Worm (Caenorhabditis elegans) whole organism, L1 larva: ENCODE results near the gene str-200.

Experiments used
- C04F5.9 ChIP-seq: sonication (generic microtip); optimal IDR thresholded peaks from 2 replicates; lab custom pipeline; 2016; ENCODE audit warnings: missing genetic modification characterization, missing compliant biosample characterization
- Y116A8C.19 ChIP-seq: sonication (generic microtip); optimal IDR thresholded peaks from 2 replicates; lab custom pipeline; 2016; ENCODE audit warnings: missing compliant biosample characterization, missing genetic modification characterization, borderline replicate concordance
- aly-2 ChIP-seq: fragments of 150-350 bp; optimal IDR thresholded peaks from 2 replicates; lab custom pipeline; 2014; ENCODE audit warnings: missing biosample characterization, missing genetic modification characterization
- ceh-8 ChIP-seq: fragments of 200-800 bp; sonication (Bioruptor generic); optimal IDR thresholded peaks from 2 replicates; lab custom pipeline; 2018; ENCODE audit warnings: mild to moderate bottlenecking, missing genetic modification characterization, moderate library complexity, missing compliant biosample characterization
- ceh-88 ChIP-seq: fragments of 200-800 bp; sonication (Bioruptor generic); IDR thresholded peaks from 2 replicates; pipeline ENCODE4 v1.3.6; 2022; ENCODE audit warnings: missing genetic modification characterization, missing compliant biosample characterization
- ces-1 ChIP-seq: fragments of 150-350 bp; optimal IDR thresholded peaks from 2 replicates; lab custom pipeline; 2014; ENCODE audit warnings: missing biosample characterization, missing genetic modification reagents, missing genetic modification characterization
- dpl-1 ChIP-seq, 3 experiments: fragments of 150-350 bp in 2 of 3; sonication (generic microtip) in 1 of 3; optimal IDR thresholded peaks; 2 replicates each; lab custom pipeline; 2014 to 2017; ENCODE audit warnings: missing biosample characterization in 3 of 3, missing genetic modification characterization in 3 of 3, missing genetic modification reagents in 3 of 3
- dsc-1 ChIP-seq: sonication (generic microtip); optimal IDR thresholded peaks from 2 replicates; lab custom pipeline; 2016; ENCODE audit warnings: mild to moderate bottlenecking, missing genetic modification characterization, missing compliant biosample characterization
- efl-1 ChIP-seq, 4 experiments: fragments of 150-350 bp; optimal IDR thresholded peaks in 3 of 4; peaks in 1 of 4; 1 replicate in 1 of 4; 2 replicates in 3 of 4; lab custom pipeline; 2014; ENCODE audit warnings: missing biosample characterization in 2 of 4, missing genetic modification characterization in 2 of 4, missing genetic modification reagents in 2 of 4
- efl-3 ChIP-seq: fragments of 200-800 bp; sonication (Bioruptor generic); optimal IDR thresholded peaks from 2 replicates; lab custom pipeline; 2018; ENCODE audit warnings: mild to moderate bottlenecking, missing genetic modification characterization, missing compliant biosample characterization
- egl-27 ChIP-seq, 2 experiments: fragments of 150-350 bp in 1 of 2; sonication (generic microtip); optimal IDR thresholded peaks; 3 replicates each; lab custom pipeline; 2017 to 2018; ENCODE audit warnings: missing biosample characterization in 2 of 2, missing genetic modification characterization in 2 of 2, missing genetic modification reagents in 2 of 2
- elt-2 ChIP-seq: sonication (generic microtip); optimal IDR thresholded peaks from 2 replicates; lab custom pipeline; 2016; ENCODE audit warnings: missing genetic modification characterization, mild to moderate bottlenecking, inconsistent platforms, missing compliant biosample characterization, missing genetic modification reagents
- elt-3 ChIP-seq, 6 experiments: fragments of 150-350 bp in 1 of 6; sonication (generic microtip); optimal IDR thresholded peaks; 2 replicates each; lab custom pipeline; 2017 to 2018; ENCODE audit warnings: missing biosample characterization in 6 of 6, missing genetic modification characterization in 6 of 6, inconsistent platforms in 1 of 6
- ets-5 ChIP-seq: fragments of 200-800 bp; sonication (Bioruptor generic); IDR thresholded peaks from 2 replicates; pipeline ENCODE4 v1.3.6; 2022; ENCODE audit warnings: missing genetic modification characterization, missing compliant biosample characterization
- fkh-8 ChIP-seq: sonication (generic microtip); optimal IDR thresholded peaks from 2 replicates; lab custom pipeline; 2016; ENCODE audit warnings: mild to moderate bottlenecking, missing genetic modification characterization, missing compliant biosample characterization
- hlh-17 ChIP-seq: fragments of 200-800 bp; sonication (Bioruptor generic); optimal IDR thresholded peaks from 2 replicates; lab custom pipeline; 2018; ENCODE audit warnings: missing genetic modification characterization, mild to moderate bottlenecking, missing compliant biosample characterization, moderate library complexity, borderline replicate concordance
- irx-1 ChIP-seq: sonication (generic microtip); optimal IDR thresholded peaks from 2 replicates; lab custom pipeline; 2016; ENCODE audit warnings: missing genetic modification characterization, missing compliant biosample characterization
- lin-13 ChIP-seq: fragments of 150-350 bp; optimal IDR thresholded peaks from 2 replicates; lab custom pipeline; 2014; ENCODE audit warnings: missing biosample characterization, missing genetic modification reagents, missing genetic modification characterization
- lin-39 ChIP-seq: fragments of 150-350 bp; optimal IDR thresholded peaks from 2 replicates; lab custom pipeline; 2014; ENCODE audit warnings: missing biosample characterization, missing genetic modification reagents, missing genetic modification characterization
- mab-9 ChIP-seq: fragments of 200-800 bp; sonication (Bioruptor generic); IDR thresholded peaks from 2 replicates; pipeline ENCODE4 v1.3.6; 2022; ENCODE audit warnings: missing genetic modification reagents, missing genetic modification characterization, missing compliant biosample characterization
- mep-1 ChIP-seq: fragments of 150-350 bp; optimal IDR thresholded peaks from 2 replicates; lab custom pipeline; 2014; ENCODE audit warnings: missing biosample characterization, missing genetic modification characterization
- nhr-12 ChIP-seq: sonication (generic microtip); optimal IDR thresholded peaks from 2 replicates; lab custom pipeline; 2017; ENCODE audit warnings: missing biosample characterization, missing genetic modification characterization
- nhr-19 ChIP-seq: fragments of 200-800 bp; sonication (Bioruptor generic); conservative IDR thresholded peaks from 2 replicates; pipeline ENCODE4 v1.3.6; 2022; ENCODE audit warnings: missing genetic modification characterization, missing compliant biosample characterization
- nhr-20 ChIP-seq: sonication (generic microtip); optimal IDR thresholded peaks from 2 replicates; lab custom pipeline; 2016; ENCODE audit warnings: mild to moderate bottlenecking, missing genetic modification characterization, missing compliant biosample characterization
- nhr-76 ChIP-seq: sonication (generic microtip); optimal IDR thresholded peaks from 2 replicates; lab custom pipeline; 2017; ENCODE audit warnings: missing biosample characterization, missing genetic modification characterization
- nhr-77 ChIP-seq: fragments of 150-350 bp; optimal IDR thresholded peaks from 2 replicates; lab custom pipeline; 2014; ENCODE audit warnings: missing biosample characterization, missing genetic modification characterization
- nhr-85 ChIP-seq: sonication (generic microtip); peaks from one replicate; lab custom pipeline; 2016; ENCODE audit warnings: missing genetic modification characterization, inconsistent platforms, missing compliant biosample characterization
- nhr-90 ChIP-seq: sonication (generic microtip); optimal IDR thresholded peaks from 2 replicates; lab custom pipeline; 2016; ENCODE audit warnings: mild to moderate bottlenecking, missing genetic modification characterization, missing compliant biosample characterization; ENCODE audit not compliant: poor library complexity
- pag-3 ChIP-seq: sonication (generic microtip); optimal IDR thresholded peaks from 2 replicates; lab custom pipeline; 2017; ENCODE audit warnings: missing genetic modification characterization, mild to moderate bottlenecking, missing compliant biosample characterization, antibody characterized with exemption, borderline replicate concordance; ENCODE audit not compliant: insufficient read depth
- pqm-1 ChIP-seq: sonication (generic microtip); optimal IDR thresholded peaks from 3 replicates; lab custom pipeline; 2017; ENCODE audit warnings: missing biosample characterization, missing genetic modification characterization
- rnt-1 ChIP-seq: sonication (generic microtip); optimal IDR thresholded peaks from 2 replicates; lab custom pipeline; 2016; ENCODE audit warnings: mild to moderate bottlenecking, missing genetic modification characterization, moderate library complexity, missing compliant biosample characterization
- snu-23 ChIP-seq: sonication (generic microtip); optimal IDR thresholded peaks from 2 replicates; lab custom pipeline; 2016; ENCODE audit warnings: missing genetic modification characterization, missing compliant biosample characterization
- sox-4 ChIP-seq: sonication (generic microtip); optimal IDR thresholded peaks from 2 replicates; lab custom pipeline; 2016; ENCODE audit warnings: missing genetic modification characterization, missing compliant biosample characterization
- sptf-1 ChIP-seq: fragments of 150-350 bp; optimal IDR thresholded peaks from 2 replicates; lab custom pipeline; 2014; ENCODE audit warnings: missing biosample characterization, missing genetic modification characterization
- tlp-1 ChIP-seq: fragments of 150-350 bp; optimal IDR thresholded peaks from 2 replicates; lab custom pipeline; 2014; ENCODE audit warnings: missing biosample characterization, missing genetic modification characterization
- unc-86 ChIP-seq: sonication (generic microtip); optimal IDR thresholded peaks from 2 replicates; lab custom pipeline; 2016; ENCODE audit warnings: missing genetic modification characterization, missing compliant biosample characterization
- unc-98 ChIP-seq: fragments of 200-800 bp; sonication (Bioruptor generic); IDR thresholded peaks from 2 replicates; pipeline ENCODE4 v1.3.6; 2022; ENCODE audit warnings: missing genetic modification characterization, missing compliant biosample characterization
- ztf-4 ChIP-seq: fragments of 150-350 bp; optimal IDR thresholded peaks from 2 replicates; lab custom pipeline; 2014; ENCODE audit warnings: missing biosample characterization, missing genetic modification characterization

The str-200 gene

ce11 chrV:17439406-17439805, 18.6 kb downstream of the str-200 start, which contains the start of gene srh-154:
srh-154 (plus strand) TSS chrV:17439706.
- TF ChIP-seq nhr-19 (GFP tag; lab: Robert Waterston, UW) = no peak
- TF ChIP-seq efl-1 (optimal IDR thresholded peaks at IDR 0.05; lab: Kevin White, UChicago) = no peak
- TF ChIP-seq efl-1 (GFP tag; optimal IDR thresholded peaks at IDR 0.05 in 1 of 2; lab: Kevin White, UChicago) = peak in 1 of 2 experiments; percentile 55

DNA sequence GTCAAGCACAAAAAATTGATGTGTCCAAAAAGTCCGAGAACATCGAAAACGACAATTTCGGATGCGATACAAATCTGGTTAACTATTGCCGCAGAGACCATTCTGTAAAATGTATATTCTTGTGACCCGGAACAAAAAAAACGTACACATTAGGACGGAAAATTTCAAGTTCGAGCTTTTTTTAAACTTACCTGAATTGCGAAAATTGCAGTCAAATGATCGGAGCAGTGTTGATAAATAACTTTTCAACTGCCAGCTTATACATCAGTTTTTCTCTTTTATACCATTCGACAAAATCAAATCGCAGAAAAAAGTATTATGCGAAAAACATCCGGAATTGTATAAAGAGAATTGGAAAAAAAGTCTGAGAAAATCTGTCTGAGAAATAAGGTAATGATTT, 19.7 kb downstream of the str-200 start, which contains the start of gene srsx-2:
TSS of gene srsx-2 (minus strand) at position 101 of the 400 bp plus-strand sequence.
- TF ChIP-seq mep-1 (tag; lab: Kevin White, UChicago) = no peak
- no peak for TF ChIP-seq nhr-12 (tag; lab: Kevin White, UChicago)

- no peak for TF ChIP-seq nhr-19 (GFP tag; lab: Robert Waterston, UW)
Observed at ce11 chrV:17436492-17436891, 21.5 kb downstream of the str-200 start, which contains the start of gene F20E11.18. F20E11.18 (minus strand) TSS chrV:17436592.

ce11 chrV:17430903-17431302, 27.1 kb downstream of the str-200 start, which contains the start of gene srbc-27:
srbc-27 (plus strand) TSS chrV:17431203.
- TF ChIP-seq lin-13 (GFP tag; lab: Kevin White, UChicago) = no peak
- no peak for TF ChIP-seq hlh-17 (GFP tag; lab: Kevin White, UChicago)
- TF ChIP-seq ztf-4 (tag; lab: Kevin White, UChicago) = no peak
- no peak for TF ChIP-seq ceh-88 (GFP tag; lab: Robert Waterston, UW)
- TF ChIP-seq pag-3 = no peak
- no peak for TF ChIP-seq fkh-8 (tag; lab: Kevin White, UChicago)
- no peak for TF ChIP-seq unc-86
- TF ChIP-seq sptf-1 (tag; lab: Kevin White, UChicago) = no peak
- TF ChIP-seq ceh-8 (GFP tag; lab: Kevin White, UChicago) = no peak
- TF ChIP-seq mab-9 = no peak
- TF ChIP-seq nhr-85 (tag; lab: Kevin White, UChicago) = no peak
- TF ChIP-seq aly-2 (tag; lab: Kevin White, UChicago) = no peak

DNA sequence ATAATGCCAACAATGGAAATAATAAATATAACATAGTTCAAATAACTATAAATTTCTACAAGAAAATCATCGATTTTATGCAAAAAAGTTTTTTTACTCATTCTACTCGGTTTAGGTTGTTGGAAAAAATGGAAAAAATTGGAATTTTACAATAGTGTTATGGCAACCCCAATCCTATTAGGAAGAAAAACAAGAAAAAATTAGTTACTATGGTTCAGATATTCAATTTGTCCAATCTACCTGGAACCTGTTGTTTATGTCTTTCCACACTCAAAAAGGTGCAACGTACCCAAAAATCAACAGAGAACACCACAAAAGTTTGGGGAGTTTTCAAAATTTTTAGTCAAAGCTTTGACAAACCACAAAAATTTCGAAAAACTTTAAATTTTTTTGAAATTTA, 27.9 kb downstream of the str-200 start, which contains the start of gene T27C5.10:
TSS of gene T27C5.10 (minus strand) at position 101 of the 400 bp plus-strand sequence.
- TF ChIP-seq ces-1 (GFP tag; lab: Kevin White, UChicago) (no peak), ztf-4 (tag; lab: Kevin White, UChicago) (no peak), snu-23 (no peak), tlp-1 (tag; lab: Kevin White, UChicago) (no peak), lin-39 (tag; lab: Kevin White, UChicago) (no peak), dsc-1 (tag; lab: Kevin White, UChicago) (no peak), hlh-17 (GFP tag; lab: Kevin White, UChicago) (no peak), irx-1 (tag; lab: Kevin White, UChicago) (no peak), ceh-8 (GFP tag; lab: Kevin White, UChicago) (no peak), elt-3 (tag; optimal IDR thresholded peaks at IDR 0.05; lab: Kevin White, UChicago) (no peak), elt-2 (tag; lab: Kevin White, UChicago) (no peak), C04F5.9 (no peak), nhr-76 (tag; lab: Kevin White, UChicago) (no peak), pqm-1 (tag; lab: Kevin White, UChicago) (no peak), unc-98 (no peak), dpl-1 (GFP tag; optimal IDR thresholded peaks at IDR 0.05; lab: Kevin White, UChicago) (no peak), efl-3 (GFP tag; lab: Kevin White, UChicago) (no peak), fkh-8 (tag; lab: Kevin White, UChicago) (no peak)

ce11 chrV:17429262-17429661, 28.7 kb downstream of the str-200 start:
- no peak for TF ChIP-seq hlh-17 (GFP tag; lab: Kevin White, UChicago)
- no peak for TF ChIP-seq nhr-77
- TF ChIP-seq rnt-1 = no peak
- TF ChIP-seq nhr-85 (tag; lab: Kevin White, UChicago) = no peak
- no peak for TF ChIP-seq ets-5 (GFP tag; lab: Robert Waterston, UW)
- no peak for TF ChIP-seq nhr-20
- TF ChIP-seq egl-27 (tag; optimal IDR thresholded peaks at IDR 0.05; lab: Kevin White, UChicago) = no peak
- no peak for TF ChIP-seq Y116A8C.19 (tag; lab: Kevin White, UChicago)
- TF ChIP-seq efl-3 (GFP tag; lab: Kevin White, UChicago) = no peak
- no peak for TF ChIP-seq nhr-90
- no peak for TF ChIP-seq sox-4 (tag; lab: Kevin White, UChicago)
- TF ChIP-seq unc-98 = no peak
- TF ChIP-seq nhr-76 (tag; lab: Kevin White, UChicago) = no peak
- TF ChIP-seq nhr-19 (GFP tag; lab: Robert Waterston, UW) = no peak
